Fruit fly (Drosophila melanogaster): Measurements from ENCODE around the gene Patsas.

DNA sequence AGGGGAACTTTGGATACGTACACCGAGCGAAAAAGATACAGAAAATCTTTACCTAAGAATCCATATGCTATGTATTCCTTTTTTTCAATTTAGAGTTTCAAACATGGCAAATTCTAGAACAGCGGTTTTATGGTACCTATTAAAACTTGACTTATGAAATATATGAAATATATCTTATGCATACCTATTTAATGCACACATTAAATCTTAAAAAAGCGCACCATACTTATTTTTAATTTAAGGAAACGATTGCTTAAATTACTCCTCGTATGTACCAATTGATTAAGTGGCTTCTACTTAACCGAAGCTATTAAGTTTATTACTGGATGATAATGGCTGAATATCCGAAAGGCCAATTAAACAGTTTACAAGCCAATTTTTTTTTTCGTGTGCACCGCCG lies 16.9 kb upstream of the Patsas start:
- no peak for TF ChIP-seq CG12768 (GFP tag; optimal IDR thresholded peaks at IDR 0.05)
- no peak for TF ChIP-seq toe (GFP tag; optimal IDR thresholded peaks at IDR 0.05)

Measured in whole organism, adult.